Fruit fly (Drosophila melanogaster): ENCODE measurements around the gene Nfs1.
A peak's percentile ranks its signal among the peaks of the same experiment; 100 is the strongest.

The Nfs1 gene

dm6 chr2L:11989729-11990128 is 9.7 kb upstream of the Nfs1 start, which contains the start of the genes zuc and dgt2 (continued):
- TF ChIP-seq BEAF-32 (GFP tag; optimal IDR thresholded peaks at IDR 0.05), result peak; percentile 39
- peak; percentile 36; the same call in 1 of the 2 replicates for TF ChIP-seq CG3847 (GFP tag; IDR thresholded peaks at IDR 0.05)
- TF ChIP-seq CTCF (GFP tag; optimal IDR thresholded peaks at IDR 0.05), result no peak
- 0 out of 3 replicates have a peak, but pooled peaks have one; percentile 9 for TF ChIP-seq knrl (GFP tag; IDR thresholded peaks at IDR 0.05; ENCODE audit: partially characterized antibody)
- no peak for TF ChIP-seq CG13296 (GFP tag; optimal IDR thresholded peaks at IDR 0.05)
- no peak for TF ChIP-seq Atf6 (GFP tag; IDR thresholded peaks at IDR 0.05)
- no peak for TF ChIP-seq CG8089 (GFP tag; optimal IDR thresholded peaks at IDR 0.05)
- peak; percentile 27 for TF ChIP-seq CoRest (tag; optimal IDR thresholded peaks at IDR 0.05)
- peak; percentile 16 for TF ChIP-seq Abd-B (GFP tag; optimal IDR thresholded peaks at IDR 0.05)
- TF ChIP-seq CG6175 (GFP tag; IDR thresholded peaks at IDR 0.05), result no peak
- no peak for TF ChIP-seq NfI (GFP tag; optimal IDR thresholded peaks at IDR 0.05)
- TF ChIP-seq CG4404 (GFP tag; IDR thresholded peaks at IDR 0.05), result no peak
- TF ChIP-seq ham (GFP tag; IDR thresholded peaks at IDR 0.05), result no peak
- TF ChIP-seq hb (GFP tag; IDR thresholded peaks at IDR 0.05; ENCODE audit: partially characterized antibody), result no peak
- no peak for TF ChIP-seq sens-2 (GFP tag; IDR thresholded peaks at IDR 0.05)
- TF ChIP-seq Side (GFP tag; optimal IDR thresholded peaks at IDR 0.05), result no peak
- no peak for TF ChIP-seq Opbp (GFP tag; IDR thresholded peaks at IDR 0.05; ENCODE audit: partially characterized antibody)
- no peak for TF ChIP-seq CG7839 (tag; optimal IDR thresholded peaks at IDR 0.05)
- no peak for TF ChIP-seq CG32767 (GFP tag; IDR thresholded peaks at IDR 0.05)
- TF ChIP-seq pita (GFP tag; optimal IDR thresholded peaks at IDR 0.05), result no peak
- TF ChIP-seq Dll (GFP tag; IDR thresholded peaks at IDR 0.05; ENCODE audit: partially characterized antibody), result 0 out of 4 replicates have a peak, but pooled peaks have one; percentile 29
- TF ChIP-seq ash1 (GFP tag; optimal IDR thresholded peaks at IDR 0.05), result no peak
- TF ChIP-seq vvl (GFP tag; IDR thresholded peaks at IDR 0.05), result peak; percentile 22; the same call in 1 of the 2 replicates
- TF ChIP-seq CG8944 (GFP tag; optimal IDR thresholded peaks at IDR 0.05), result no peak
- peak; percentile 44 for TF ChIP-seq CG15514 (GFP tag; optimal IDR thresholded peaks at IDR 0.05)
- no peak for TF ChIP-seq CG11696 (GFP tag; IDR thresholded peaks at IDR 0.05)
- TF ChIP-seq ken (GFP tag; IDR thresholded peaks at IDR 0.05), result no peak
- peak; percentile 71 for TF ChIP-seq pzg (GFP tag; optimal IDR thresholded peaks at IDR 0.05)
- TF ChIP-seq MESR4 (GFP tag; optimal IDR thresholded peaks at IDR 0.05), result peak; percentile 53
- no peak for TF ChIP-seq crp (GFP tag; optimal IDR thresholded peaks at IDR 0.05)
- no peak for TF ChIP-seq chinmo (GFP tag; IDR thresholded peaks at IDR 0.05; ENCODE audit: partially characterized antibody)
- 0 out of 3 replicates have a peak, but pooled peaks have one; percentile 51 for TF ChIP-seq ci (GFP tag; IDR thresholded peaks at IDR 0.05)
- no peak for TF ChIP-seq Deaf1 (tag; optimal IDR thresholded peaks at IDR 0.05)

DNA sequence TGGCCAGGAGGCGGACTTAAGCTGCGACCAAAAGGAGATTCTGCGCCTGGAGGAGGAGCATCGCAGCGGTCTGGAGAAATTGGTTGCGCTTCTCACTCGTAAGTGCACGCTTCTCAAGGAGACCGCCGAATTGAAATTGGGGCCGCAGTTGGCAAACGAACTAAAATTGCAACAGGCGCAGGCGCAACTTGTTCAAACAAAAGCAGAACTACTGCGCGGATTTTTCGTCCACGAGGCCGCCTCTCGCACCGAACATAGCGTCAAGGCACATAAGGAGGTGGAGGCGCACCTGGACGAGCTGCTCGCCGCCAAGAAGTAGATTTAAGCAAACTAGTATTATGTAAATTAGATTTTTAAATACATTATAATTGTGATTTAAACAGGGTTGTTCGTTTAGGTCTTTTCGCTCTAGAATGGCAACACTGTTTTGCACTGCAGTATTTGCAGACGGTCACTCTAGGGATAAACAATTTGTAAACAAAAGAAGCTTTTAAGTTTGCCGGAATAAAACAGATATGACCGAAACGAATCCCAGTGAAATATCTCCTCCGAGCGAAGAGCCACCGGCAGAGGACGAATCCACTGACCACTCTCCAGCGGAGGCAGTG is 8.9 kb upstream of the Nfs1 start, which contains the start of gene escl:
Gene escl, plus strand, starts transcription at position 470 of the 608 bp plus-strand sequence.
- TF ChIP-seq insv (GFP tag; optimal IDR thresholded peaks at IDR 0.05), result no peak
- no peak for TF ChIP-seq zen2 (GFP tag; IDR thresholded peaks at IDR 0.05; ENCODE audit: partially characterized antibody)
- TF ChIP-seq Vsx1 (GFP tag; optimal IDR thresholded peaks at IDR 0.05), result no peak
- TF ChIP-seq CG3407 (GFP tag; optimal IDR thresholded peaks at IDR 0.05), result no peak
- TF ChIP-seq pros (GFP tag; optimal IDR thresholded peaks at IDR 0.05), result no peak
- TF ChIP-seq bsh (GFP tag; optimal IDR thresholded peaks at IDR 0.05), result no peak
- no peak for TF ChIP-seq Fer3 (tag; optimal IDR thresholded peaks at IDR 0.05)
- peak; percentile 38 for TF ChIP-seq CG9932 (GFP tag; IDR thresholded peaks at IDR 0.05)
- TF ChIP-seq Hand (GFP tag; optimal IDR thresholded peaks at IDR 0.05), result no peak
- TF ChIP-seq hb (GFP tag; IDR thresholded peaks at IDR 0.05; ENCODE audit: partially characterized antibody), result no peak
- TF ChIP-seq CG5245 (GFP tag; optimal IDR thresholded peaks at IDR 0.05), result no peak
- TF ChIP-seq fru (optimal IDR thresholded peaks at IDR 0.05), result no peak
- TF ChIP-seq NFAT (GFP tag; IDR thresholded peaks at IDR 0.05), result 0 out of 2 replicates have a peak, but pooled peaks have one; percentile 9
- TF ChIP-seq MBD-R2 (GFP tag; IDR thresholded peaks at IDR 0.05), result peak; percentile 85
- TF ChIP-seq CG6689 (GFP tag; IDR thresholded peaks at IDR 0.05), result peak; percentile 14; the same call in 1 of the 2 replicates
- TF ChIP-seq zfh2 (GFP tag; optimal IDR thresholded peaks at IDR 0.05), result no peak
- no peak for TF ChIP-seq Bteb2 (GFP tag; optimal IDR thresholded peaks at IDR 0.05)
- TF ChIP-seq croc (GFP tag; conservative IDR thresholded peaks at IDR 0.05), result no peak
- no peak for TF ChIP-seq BEAF-32 (GFP tag; optimal IDR thresholded peaks at IDR 0.05)
- TF ChIP-seq CG34422 (GFP tag; IDR thresholded peaks at IDR 0.05), result no peak

Measured in whole organism, embryonic.